Fruit fly (Drosophila melanogaster) whole organism, embryonic: ENCODE measurements around the gene Indy.

Experiments
- Atf3 ChIP-seq: fragments of 200-800 bp; sonication (Bioruptor generic); optimal IDR thresholded peaks from 3 replicates; lab custom pipeline; 2016; ENCODE audit warnings: missing biosample characterization, missing genetic modification characterization
- CG10147 ChIP-seq: fragments of 200-800 bp; sonication (Bioruptor generic); optimal IDR thresholded peaks from 2 replicates; lab custom pipeline; 2019; ENCODE audit warnings: missing biosample characterization, mild to moderate bottlenecking, missing genetic modification characterization, moderate library complexity
- CG10274 ChIP-seq: fragments of 200-800 bp; sonication (Bioruptor generic); optimal IDR thresholded peaks from 3 replicates; lab custom pipeline; 2017; ENCODE audit warnings: missing biosample characterization, mild to moderate bottlenecking, missing genetic modification characterization
- CG10366 ChIP-seq: fragments of 200-800 bp; sonication (Bioruptor generic); IDR thresholded peaks from 2 replicates; pipeline ENCODE4 v1.3.6; 2022; ENCODE audit warnings: missing biosample characterization, missing genetic modification characterization
- CG10654 ChIP-seq: fragments of 200-800 bp; sonication (Bioruptor generic); optimal IDR thresholded peaks from 2 replicates; lab custom pipeline; 2016; ENCODE audit warnings: missing biosample characterization, missing genetic modification characterization
- CG11093 ChIP-seq: fragments of 200-800 bp; sonication (Bioruptor generic); IDR thresholded peaks from 3 replicates; pipeline ENCODE4 v1.3.6; 2022; ENCODE audit warnings: missing biosample characterization, missing genetic modification characterization
- CG14441 ChIP-seq: fragments of 200-800 bp; sonication (Bioruptor generic); IDR thresholded peaks from 2 replicates; pipeline ENCODE4 v1.3.6; 2022; ENCODE audit warnings: missing biosample characterization, missing genetic modification characterization
- CG15269 ChIP-seq: fragments of 200-800 bp; sonication (Bioruptor generic); optimal IDR thresholded peaks from 2 replicates; lab custom pipeline; 2018; ENCODE audit warnings: missing biosample characterization, mild to moderate bottlenecking, missing genetic modification characterization, moderate library complexity
- CG1529 ChIP-seq: fragments of 200-800 bp; sonication (Bioruptor generic); optimal IDR thresholded peaks from 3 replicates; lab custom pipeline; 2018; ENCODE audit warnings: missing biosample characterization, missing genetic modification characterization
- CG15514 ChIP-seq: fragments of 200-800 bp; sonication (Bioruptor generic); optimal IDR thresholded peaks from 3 replicates; lab custom pipeline; 2017; ENCODE audit warnings: missing biosample characterization, missing genetic modification characterization, mild to moderate bottlenecking, moderate library complexity, missing genetic modification reagents
- CG15601 ChIP-seq: fragments of 200-800 bp; sonication (Bioruptor generic); optimal IDR thresholded peaks from 3 replicates; lab custom pipeline; 2019; ENCODE audit warnings: missing biosample characterization, mild to moderate bottlenecking, missing genetic modification characterization, moderate library complexity
- CG16815 ChIP-seq: fragments of 200-800 bp; sonication (Bioruptor generic); optimal IDR thresholded peaks from 3 replicates; lab custom pipeline; 2017; ENCODE audit warnings: missing biosample characterization, mild to moderate bottlenecking, missing genetic modification characterization
- CG18764 ChIP-seq: fragments of 200-800 bp; sonication (Bioruptor generic); optimal IDR thresholded peaks from 3 replicates; lab custom pipeline; 2016; ENCODE audit warnings: missing biosample characterization, missing genetic modification characterization
- CG30431 ChIP-seq: fragments of 200-800 bp; sonication (Bioruptor generic); optimal IDR thresholded peaks from 2 replicates; lab custom pipeline; 2017; ENCODE audit warnings: missing biosample characterization, missing genetic modification characterization
- CG3065 ChIP-seq: fragments of 200-800 bp; sonication (Bioruptor generic); optimal IDR thresholded peaks from 2 replicates; lab custom pipeline; 2016; ENCODE audit warnings: missing biosample characterization, missing genetic modification characterization
- CG3163 ChIP-seq: fragments of 200-800 bp; sonication (Bioruptor generic); optimal IDR thresholded peaks from 3 replicates; lab custom pipeline; 2016; ENCODE audit warnings: missing biosample characterization, missing genetic modification characterization
- CG3995 ChIP-seq: fragments of 200-800 bp; sonication (Bioruptor generic); optimal IDR thresholded peaks from 3 replicates; lab custom pipeline; 2016; ENCODE audit warnings: missing biosample characterization, missing genetic modification characterization
- CG7745 ChIP-seq: fragments of 200-800 bp; sonication (Bioruptor generic); optimal IDR thresholded peaks from 2 replicates; lab custom pipeline; 2018; ENCODE audit warnings: missing biosample characterization, mild to moderate bottlenecking, missing genetic modification characterization, moderate library complexity
- CG7839 ChIP-seq: fragments of 200-800 bp; sonication (Bioruptor generic); optimal IDR thresholded peaks from 3 replicates; lab custom pipeline; 2018; ENCODE audit warnings: missing biosample characterization, mild to moderate bottlenecking, missing genetic modification characterization, moderate library complexity
- CG8290 ChIP-seq, 3 experiments: fragments of 200-800 bp; sonication (Bioruptor generic); optimal IDR thresholded peaks; 2 replicates each; lab custom pipeline; 2016 to 2019; ENCODE audit warnings: missing biosample characterization in 3 of 3, missing genetic modification characterization in 3 of 3, mild to moderate bottlenecking in 2 of 3, moderate library complexity in 1 of 3
- CG9727 ChIP-seq: fragments of 200-800 bp; sonication (Bioruptor generic); optimal IDR thresholded peaks from 3 replicates; lab custom pipeline; 2017; ENCODE audit warnings: missing biosample characterization, mild to moderate bottlenecking, missing genetic modification characterization
- Camta ChIP-seq: fragments of 200-800 bp; sonication (Bioruptor generic); optimal IDR thresholded peaks from 2 replicates; lab custom pipeline; 2016; ENCODE audit warnings: missing biosample characterization, missing genetic modification characterization
- CoRest ChIP-seq: fragments of 200-800 bp; sonication (Bioruptor generic); optimal IDR thresholded peaks from 3 replicates; lab custom pipeline; 2018; ENCODE audit warnings: missing biosample characterization, mild to moderate bottlenecking, missing genetic modification characterization, moderate library complexity
- Doc2 ChIP-seq: fragments of 200-800 bp; sonication (Bioruptor generic); IDR thresholded peaks from 2 replicates; pipeline ENCODE4 v1.3.6; 2022; ENCODE audit warnings: missing biosample characterization, missing genetic modification characterization
- Dref ChIP-seq: fragments of 200-800 bp; sonication (Bioruptor generic); IDR thresholded peaks from 2 replicates; pipeline ENCODE4 v1.3.6; 2022; ENCODE audit warnings: missing biosample characterization, missing genetic modification characterization
- H15 ChIP-seq: fragments of 200-800 bp; sonication (Bioruptor generic); IDR thresholded peaks from 3 replicates; pipeline ENCODE4 v1.3.6; 2022; ENCODE audit warnings: missing biosample characterization, missing genetic modification characterization
- Hmx ChIP-seq: fragments of 200-800 bp; sonication (Bioruptor generic); optimal IDR thresholded peaks from 2 replicates; lab custom pipeline; 2016; ENCODE audit warnings: missing biosample characterization, missing genetic modification characterization
- Hr51 ChIP-seq, 2 experiments: fragments of 200-800 bp; sonication (Bioruptor generic); optimal IDR thresholded peaks; 2 replicates in 1 of 2; 3 replicates in 1 of 2; lab custom pipeline; 2016 to 2018; ENCODE audit warnings: missing biosample characterization in 2 of 2, missing genetic modification characterization in 2 of 2, mild to moderate bottlenecking in 1 of 2, moderate library complexity in 1 of 2
- Hsf ChIP-seq: fragments of 200-800 bp; sonication (Bioruptor generic); optimal IDR thresholded peaks from 3 replicates; lab custom pipeline; 2016; ENCODE audit warnings: missing biosample characterization, missing genetic modification characterization
- MESR4 ChIP-seq: fragments of 200-800 bp; sonication (Bioruptor generic); optimal IDR thresholded peaks from 2 replicates; lab custom pipeline; 2018; ENCODE audit warnings: missing biosample characterization, mild to moderate bottlenecking, missing genetic modification characterization, moderate library complexity
- NC2β ChIP-seq: fragments of 200-800 bp; sonication (Bioruptor generic); optimal IDR thresholded peaks from 2 replicates; lab custom pipeline; 2016; ENCODE audit warnings: missing biosample characterization, missing genetic modification characterization
- Nf-YA ChIP-seq: fragments of 200-800 bp; sonication (Bioruptor generic); IDR thresholded peaks from 2 replicates; pipeline ENCODE4 v1.3.6; 2022; ENCODE audit warnings: missing biosample characterization, missing genetic modification characterization
- NfI ChIP-seq: fragments of 200-800 bp; sonication (Bioruptor generic); optimal IDR thresholded peaks from 3 replicates; lab custom pipeline; 2018; ENCODE audit warnings: missing biosample characterization, mild to moderate bottlenecking, missing genetic modification characterization, moderate library complexity
- Sry-β ChIP-seq: fragments of 200-800 bp; sonication (Bioruptor generic); optimal IDR thresholded peaks from 2 replicates; lab custom pipeline; 2018; ENCODE audit warnings: missing biosample characterization, mild to moderate bottlenecking, missing genetic modification characterization, moderate library complexity
- Taf1 ChIP-seq: fragments of 200-800 bp; sonication (Bioruptor generic); IDR thresholded peaks from 2 replicates; pipeline ENCODE4 v1.3.6; 2022; ENCODE audit warnings: missing biosample characterization, missing genetic modification characterization
- bbx ChIP-seq: fragments of 200-800 bp; sonication (Bioruptor generic); IDR thresholded peaks from 2 replicates; pipeline ENCODE4 v1.3.6; 2022; ENCODE audit warnings: missing biosample characterization, missing genetic modification characterization; ENCODE audit not compliant: partially characterized antibody
- bigmax ChIP-seq: fragments of 200-800 bp; sonication (Bioruptor generic); optimal IDR thresholded peaks from 2 replicates; lab custom pipeline; 2018; ENCODE audit warnings: missing biosample characterization, mild to moderate bottlenecking, missing genetic modification characterization
- btn ChIP-seq: fragments of 200-800 bp; sonication (Bioruptor generic); optimal IDR thresholded peaks from 2 replicates; lab custom pipeline; 2016; ENCODE audit warnings: missing biosample characterization, missing genetic modification characterization
- dpn ChIP-seq, 2 experiments: fragments of 200-800 bp; sonication (Bioruptor generic); optimal IDR thresholded peaks; 3 replicates each; lab custom pipeline; 2016; ENCODE audit warnings: missing biosample characterization in 2 of 2, missing genetic modification characterization in 2 of 2
- ewg ChIP-seq: fragments of 200-800 bp; sonication (Bioruptor generic); optimal IDR thresholded peaks from 3 replicates; lab custom pipeline; 2017; ENCODE audit warnings: mild to moderate bottlenecking, missing biosample characterization, missing genetic modification reagents, missing genetic modification characterization
- fd64A ChIP-seq: fragments of 200-800 bp; sonication (Bioruptor generic); optimal IDR thresholded peaks from 3 replicates; lab custom pipeline; 2018; ENCODE audit warnings: missing biosample characterization, mild to moderate bottlenecking, missing genetic modification characterization
- fd96Cb ChIP-seq: fragments of 200-800 bp; sonication (Bioruptor generic); optimal IDR thresholded peaks from 2 replicates; lab custom pipeline; 2018; ENCODE audit warnings: missing biosample characterization, mild to moderate bottlenecking, missing genetic modification characterization, moderate library complexity
- hbn ChIP-seq: fragments of 200-800 bp; sonication (Bioruptor generic); IDR thresholded peaks from 2 replicates; pipeline ENCODE4 v1.3.6; 2022; ENCODE audit warnings: missing biosample characterization, missing genetic modification characterization; ENCODE audit not compliant: partially characterized antibody
- jing ChIP-seq: fragments of 200-800 bp; sonication (Bioruptor generic); optimal IDR thresholded peaks from 2 replicates; lab custom pipeline; 2018; ENCODE audit warnings: missing biosample characterization, mild to moderate bottlenecking, missing genetic modification characterization
- lilli ChIP-seq: fragments of 200-800 bp; sonication (Bioruptor generic); optimal IDR thresholded peaks from 3 replicates; lab custom pipeline; 2016; ENCODE audit warnings: missing biosample characterization, missing genetic modification characterization
- sisA ChIP-seq: fragments of 200-800 bp; sonication (Bioruptor generic); IDR thresholded peaks from 2 replicates; pipeline ENCODE4 v1.3.6; 2022; ENCODE audit warnings: missing biosample characterization, missing genetic modification characterization
- slp2 ChIP-seq: fragments of 200-800 bp; sonication (Bioruptor generic); optimal IDR thresholded peaks from 2 replicates; lab custom pipeline; 2016; ENCODE audit warnings: missing biosample characterization, missing genetic modification characterization
- ssp ChIP-seq: fragments of 200-800 bp; sonication (Bioruptor generic); IDR thresholded peaks from 2 replicates; pipeline ENCODE4 v1.3.6; 2022; ENCODE audit warnings: missing biosample characterization, missing genetic modification characterization
- tll ChIP-seq, 2 experiments: fragments of 200-800 bp in 1 of 2; fragments of >200 bp in 1 of 2; sonication (Bioruptor generic) in 1 of 2; optimal IDR thresholded peaks; 2 replicates each; lab custom pipeline; 2017 to 2019; ENCODE audit warnings: missing biosample characterization in 2 of 2, missing genetic modification characterization in 2 of 2, mild to moderate bottlenecking in 1 of 2, moderate library complexity in 1 of 2

Indy gene

dm6 chr3L:18869035-18869826, 23.2 kb upstream of the Indy start, which contains the start of gene Grx1 (continued):
- TF ChIP-seq CG15514: peak; percentile 46
- no peak for TF ChIP-seq CG10274 (GFP tag; lab: Kevin White, UChicago)
- TF ChIP-seq CG18764 (GFP tag; lab: Kevin White, UChicago): peak; percentile 55
- TF ChIP-seq CG7745 (tag; lab: Kevin White, UChicago): no peak
- no peak for TF ChIP-seq CG11093 (GFP tag; lab: Robert Waterston, UW)
- no peak for TF ChIP-seq btn (GFP tag; lab: Kevin White, UChicago)
- peak; percentile 38 for TF ChIP-seq CG10147 (GFP tag; lab: Kevin White, UChicago)
- no peak for TF ChIP-seq Nf-YA (GFP tag; lab: Robert Waterston, UW)
- TF ChIP-seq slp2 (GFP tag; lab: Kevin White, UChicago): no peak
- peak; percentile 32; the same call in 1 of the 2 replicates for TF ChIP-seq Taf1 (GFP tag; lab: Robert Waterston, UW)
- no peak for TF ChIP-seq bbx (GFP tag; lab: Robert Waterston, UW)
- peak; percentile 21 for TF ChIP-seq Camta (GFP tag; lab: Kevin White, UChicago)
- no peak for TF ChIP-seq H15
- TF ChIP-seq CG16815 (GFP tag; lab: Kevin White, UChicago): no peak
- TF ChIP-seq CG9727: peak; percentile 49
- TF ChIP-seq CG15269 (tag; lab: Kevin White, UChicago): peak; percentile 75
- peak; percentile 54 for TF ChIP-seq CoRest (tag; lab: Kevin White, UChicago)
- TF ChIP-seq Hmx (GFP tag; lab: Kevin White, UChicago): peak; percentile 33
- TF ChIP-seq Atf3 (GFP tag; lab: Kevin White, UChicago): peak; percentile 8
- no peak for TF ChIP-seq bigmax (GFP tag; lab: Kevin White, UChicago)
- TF ChIP-seq NC2β (GFP tag; lab: Kevin White, UChicago): peak; percentile 53
- peak; percentile 50 for TF ChIP-seq CG8290 (GFP tag; optimal IDR thresholded peaks at IDR 0.05; lab: Kevin White, UChicago)
- TF ChIP-seq CG8290 (tag; optimal IDR thresholded peaks at IDR 0.05; lab: Kevin White, UChicago): peak in 1 of 2 experiments; percentile 35
- no peak for TF ChIP-seq CG10654 (GFP tag; lab: Kevin White, UChicago)
- TF ChIP-seq dpn (GFP tag; optimal IDR thresholded peaks at IDR 0.05; lab: Kevin White, UChicago): peak; percentile 49 to 59
- TF ChIP-seq Hr51 (GFP tag; optimal IDR thresholded peaks at IDR 0.05; lab: Kevin White, UChicago): peak; percentile 16 to 64
- TF ChIP-seq CG30431 (GFP tag; lab: Kevin White, UChicago): no peak
- TF ChIP-seq Dref (GFP tag; lab: Robert Waterston, UW): no peak
- TF ChIP-seq Sry-β (GFP tag; lab: Kevin White, UChicago): no peak
- peak; percentile 14 for TF ChIP-seq jing
- peak; percentile 52; the same call in 1 of the 2 replicates for TF ChIP-seq ssp (GFP tag; lab: Robert Waterston, UW)
- TF ChIP-seq CG10366 (GFP tag; lab: Robert Waterston, UW): no peak; the same call in 1 of the 2 replicates
- TF ChIP-seq NfI (GFP tag; lab: Kevin White, UChicago): peak; percentile 51
- TF ChIP-seq CG3995 (GFP tag; lab: Kevin White, UChicago): peak; percentile 33
- no peak for TF ChIP-seq CG3065 (GFP tag; lab: Kevin White, UChicago)
- peak; percentile 32 for TF ChIP-seq fd96Cb
- peak; percentile 50 for TF ChIP-seq CG1529
- 0 out of 2 replicates have a peak, but pooled peaks have one; percentile 14 for TF ChIP-seq hbn

dm6 chr3L:18867521-18867920, 21.5 kb upstream of the Indy start, which contains the start of gene Dysb:
Dysb (plus strand) TSS chr3L:18867771.
- TF ChIP-seq CG3163 (GFP tag; lab: Kevin White, UChicago): peak; percentile 12
- peak; percentile 51 for TF ChIP-seq MESR4 (GFP tag; lab: Kevin White, UChicago)
- peak; percentile 71 for TF ChIP-seq CG10654 (GFP tag; lab: Kevin White, UChicago)
- TF ChIP-seq Doc2: no peak
- peak; percentile 72 for TF ChIP-seq Hsf (GFP tag; lab: Kevin White, UChicago)
- peak; percentile 90 for TF ChIP-seq CG14441
- peak; percentile 90 for TF ChIP-seq CG7839 (tag; lab: Kevin White, UChicago)
- TF ChIP-seq lilli: peak; percentile 84
- TF ChIP-seq fd64A (GFP tag; lab: Kevin White, UChicago): peak; percentile 52
- peak; percentile 85 for TF ChIP-seq sisA (GFP tag; lab: Robert Waterston, UW)
- TF ChIP-seq ewg: peak; percentile 76
- no peak for TF ChIP-seq tll (GFP tag; optimal IDR thresholded peaks at IDR 0.05; lab: Kevin White, UChicago)
- TF ChIP-seq CG15601 (tag; lab: Kevin White, UChicago): peak; percentile 86
